Worm (Caenorhabditis elegans) whole organism, early embryonic: ENCODE results near the gene T16G1.3.

Source experiments
- B0310.2 ChIP-seq: sonication (generic microtip); optimal IDR thresholded peaks from 2 replicates; lab custom pipeline; 2016; ENCODE audit warnings: mild to moderate bottlenecking, missing genetic modification characterization, missing compliant biosample characterization
- F13C5.2 ChIP-seq: sonication (generic microtip); optimal IDR thresholded peaks from 2 replicates; lab custom pipeline; 2017; ENCODE audit warnings: mild to moderate bottlenecking, missing genetic modification characterization, inconsistent platforms, missing compliant biosample characterization
- aly-1 ChIP-seq: sonication (generic microtip); optimal IDR thresholded peaks from 2 replicates; lab custom pipeline; 2016; ENCODE audit warnings: missing genetic modification characterization, missing compliant biosample characterization
- ama-1 ChIP-seq: fragments of 150-350 bp; optimal IDR thresholded peaks from 2 replicates; lab custom pipeline; 2014
- ceh-13 ChIP-seq: fragments of 200-800 bp; sonication (Bioruptor generic); optimal IDR thresholded peaks from 2 replicates; lab custom pipeline; 2018; ENCODE audit warnings: mild to moderate bottlenecking, missing genetic modification characterization, missing compliant biosample characterization
- ceh-36 ChIP-seq: sonication (generic microtip); optimal IDR thresholded peaks from 2 replicates; lab custom pipeline; 2016; ENCODE audit warnings: missing genetic modification characterization, inconsistent platforms, missing compliant biosample characterization
- ets-7 ChIP-seq: sonication (generic microtip); optimal IDR thresholded peaks from 2 replicates; lab custom pipeline; 2016; ENCODE audit warnings: missing genotype, missing genetic modification characterization, missing compliant biosample characterization
- flt-1 ChIP-seq: fragments of 200-800 bp; sonication (Bioruptor generic); IDR thresholded peaks from 2 replicates; pipeline ENCODE4 v1.3.6; 2022; ENCODE audit warnings: missing genetic modification characterization, missing compliant biosample characterization
- hmbx-1 ChIP-seq: sonication (generic microtip); optimal IDR thresholded peaks from 2 replicates; lab custom pipeline; 2016; ENCODE audit warnings: mild to moderate bottlenecking, missing genetic modification characterization, missing compliant biosample characterization
- hmg-4 ChIP-seq: fragments of 200-800 bp; sonication (Bioruptor generic); optimal IDR thresholded peaks from 2 replicates; lab custom pipeline; 2018; ENCODE audit warnings: mild to moderate bottlenecking, missing genetic modification characterization, missing compliant biosample characterization
- hnd-1 ChIP-seq: sonication (generic microtip); optimal IDR thresholded peaks from 2 replicates; lab custom pipeline; 2016; ENCODE audit warnings: missing genetic modification characterization, missing compliant biosample characterization
- pes-1 ChIP-seq: fragments of 200-800 bp; sonication (Bioruptor generic); IDR thresholded peaks from 2 replicates; pipeline ENCODE4 v1.3.6; 2022; ENCODE audit warnings: missing genetic modification reagents, missing genetic modification characterization, missing compliant biosample characterization
- sea-1 ChIP-seq: fragments of 200-800 bp; sonication (Bioruptor generic); conservative IDR thresholded peaks from 2 replicates; pipeline ENCODE4 v1.3.6; 2022; ENCODE audit warnings: missing genetic modification characterization, missing compliant biosample characterization
- tbx-11 ChIP-seq: fragments of 200-800 bp; sonication (Bioruptor generic); IDR thresholded peaks from 2 replicates; pipeline ENCODE4 v1.3.6; 2022; ENCODE audit warnings: missing genetic modification characterization, missing compliant biosample characterization
- tbx-37 ChIP-seq: fragments of 200-800 bp; sonication (Bioruptor generic); conservative IDR thresholded peaks from 2 replicates; pipeline ENCODE4 v1.3.6; 2022; ENCODE audit warnings: missing genetic modification reagents, missing genetic modification characterization, missing compliant biosample characterization
- tra-4 ChIP-seq: sonication (generic microtip); optimal IDR thresholded peaks from 2 replicates; lab custom pipeline; 2017; ENCODE audit warnings: missing genetic modification characterization, missing compliant biosample characterization

Gene T16G1.3

DNA sequence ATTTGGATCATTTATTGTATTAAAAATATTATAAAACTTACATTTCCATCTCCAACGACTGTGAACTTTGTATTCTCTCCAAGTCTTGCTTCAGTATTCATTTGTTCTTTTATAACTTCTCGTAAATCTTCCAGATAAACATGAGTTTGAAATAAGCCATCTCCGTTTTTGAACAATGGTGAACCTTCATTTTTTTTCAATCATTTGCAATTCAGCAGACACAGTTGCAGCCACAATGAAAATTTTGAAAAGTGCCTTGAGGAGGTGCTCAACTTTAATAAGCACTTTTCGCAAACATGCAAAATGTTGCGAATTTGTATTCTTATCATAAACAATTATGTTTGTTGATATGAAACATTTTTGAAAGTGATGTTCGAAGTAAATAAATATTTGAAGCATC lies at the start of gene T16G1.3:
Gene T16G1.3, minus strand, starts transcription at position 101 of the 400 bp plus-strand sequence.
- TF ChIP-seq ceh-36 (tag; lab: Kevin White, UChicago) (no peak), hnd-1 (tag; lab: Kevin White, UChicago) (no peak), hmbx-1 (tag; lab: Kevin White, UChicago) (no peak), aly-1 (tag; lab: Kevin White, UChicago) (no peak), ama-1 (no peak), ceh-13 (GFP tag; lab: Kevin White, UChicago) (no peak), tbx-37 (GFP tag; lab: Robert Waterston, UW) (no peak), hmg-4 (GFP tag; lab: Kevin White, UChicago) (no peak), tra-4 (tag; lab: Kevin White, UChicago) (no peak), F13C5.2 (no peak), pes-1 (GFP tag; lab: Robert Waterston, UW) (no peak)

DNA sequence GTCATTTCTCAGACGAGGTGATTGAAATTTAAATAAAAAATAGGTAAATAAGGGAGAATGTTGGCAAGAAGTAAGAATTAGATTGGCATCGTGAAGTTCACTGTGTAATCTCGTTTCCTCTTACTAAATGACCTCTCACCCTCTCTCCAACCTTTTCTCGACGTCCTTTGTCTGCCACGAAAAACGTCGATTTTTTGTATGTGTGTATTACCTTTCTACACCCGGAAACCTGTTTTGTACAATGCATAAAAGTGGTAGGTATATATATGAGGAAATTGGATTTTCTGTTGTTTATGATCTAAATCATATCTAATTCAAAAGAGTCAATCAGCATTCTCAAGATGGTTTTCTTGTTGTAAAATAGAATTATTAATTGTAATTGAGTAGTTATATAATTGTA lies 48.8 kb upstream of the T16G1.3 start, which contains the start of the genes F15B9.11 and dsl-7:
Gene F15B9.11, minus strand, starts transcription at position 5 of the 400 bp plus-strand sequence.
Gene dsl-7, plus strand, starts transcription at position 260 of the 400 bp plus-strand sequence.
- TF ChIP-seq hmbx-1 (tag; lab: Kevin White, UChicago) (no peak), ceh-36 (tag; lab: Kevin White, UChicago) (no peak), aly-1 (tag; lab: Kevin White, UChicago) (no peak), tbx-37 (GFP tag; lab: Robert Waterston, UW) (no peak), hnd-1 (tag; lab: Kevin White, UChicago) (no peak), ets-7 (tag; lab: Kevin White, UChicago) (no peak), tbx-11 (GFP tag; lab: Robert Waterston, UW) (no peak), F13C5.2 (no peak)

DNA sequence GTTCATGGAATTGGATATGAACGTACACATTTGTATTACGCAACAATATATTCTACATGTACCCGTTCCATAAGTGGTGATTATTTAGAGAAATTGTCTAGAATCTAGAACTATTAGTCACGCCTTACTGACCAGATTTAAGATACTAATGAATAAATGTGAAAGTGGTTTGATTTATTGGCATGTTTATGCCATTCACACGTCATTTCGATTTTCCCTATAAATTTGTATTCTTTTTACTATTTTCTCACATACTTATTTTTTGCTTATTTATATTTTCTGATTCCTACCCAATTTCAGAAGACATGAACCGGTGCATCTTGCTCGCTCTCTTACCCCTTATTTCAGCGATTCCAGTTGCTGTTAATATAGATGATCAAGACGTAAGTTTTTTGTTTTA lies 44.1 kb upstream of the T16G1.3 start, which contains the start of gene F15B9.8:
Gene F15B9.8, plus strand, starts transcription at position 301 of the 400 bp plus-strand sequence.
- TF ChIP-seq hnd-1 (tag; lab: Kevin White, UChicago) (no peak), aly-1 (tag; lab: Kevin White, UChicago) (no peak), B0310.2 (no peak)

DNA sequence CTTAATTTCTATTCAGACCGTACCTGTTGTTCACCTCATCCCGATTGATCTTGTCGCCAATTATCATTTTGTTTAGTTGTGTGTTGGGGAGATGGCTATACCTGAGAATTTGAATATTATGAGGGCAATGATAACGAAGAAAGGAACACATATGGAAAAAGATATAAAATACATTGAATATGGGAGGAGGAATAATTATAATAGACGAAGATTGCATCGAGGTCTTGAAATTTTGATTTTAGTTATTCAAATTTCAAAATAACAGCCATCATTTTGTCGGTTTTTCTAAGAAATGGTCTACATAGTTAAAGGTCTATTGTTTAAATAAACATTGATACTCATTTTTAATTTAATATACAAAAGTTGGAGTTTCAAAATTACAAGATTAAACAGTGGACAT lies 42.9 kb upstream of the T16G1.3 start, which contains the start of gene shw-3:
Gene shw-3, minus strand, starts transcription at position 101 of the 400 bp plus-strand sequence.
- TF ChIP-seq tra-4 (tag; lab: Kevin White, UChicago) (no peak), tbx-11 (GFP tag; lab: Robert Waterston, UW) (no peak), hmg-4 (GFP tag; lab: Kevin White, UChicago) (no peak), ceh-13 (GFP tag; lab: Kevin White, UChicago) (no peak)

DNA sequence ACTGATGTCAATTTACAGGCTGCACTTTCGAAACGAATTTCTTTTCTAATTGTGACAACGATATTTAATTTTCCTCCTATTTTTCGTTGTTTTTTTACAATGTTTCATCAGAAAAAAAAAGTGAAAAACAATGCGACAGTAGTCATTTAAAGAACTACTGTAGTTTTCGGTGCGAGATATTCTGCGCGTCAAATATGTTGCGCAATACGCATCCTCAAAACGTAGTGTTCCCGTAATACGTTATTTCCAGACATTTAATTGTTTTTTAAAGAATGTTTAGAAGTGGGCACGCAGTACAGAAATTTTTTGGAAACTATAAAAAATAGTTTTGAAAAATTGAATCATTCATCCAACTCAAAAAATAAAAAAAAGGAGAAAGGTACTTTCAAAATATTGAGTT lies 29.9 kb upstream of the T16G1.3 start:
- TF ChIP-seq tra-4 (tag; lab: Kevin White, UChicago) (no peak), hmg-4 (GFP tag; lab: Kevin White, UChicago) (no peak)

DNA sequence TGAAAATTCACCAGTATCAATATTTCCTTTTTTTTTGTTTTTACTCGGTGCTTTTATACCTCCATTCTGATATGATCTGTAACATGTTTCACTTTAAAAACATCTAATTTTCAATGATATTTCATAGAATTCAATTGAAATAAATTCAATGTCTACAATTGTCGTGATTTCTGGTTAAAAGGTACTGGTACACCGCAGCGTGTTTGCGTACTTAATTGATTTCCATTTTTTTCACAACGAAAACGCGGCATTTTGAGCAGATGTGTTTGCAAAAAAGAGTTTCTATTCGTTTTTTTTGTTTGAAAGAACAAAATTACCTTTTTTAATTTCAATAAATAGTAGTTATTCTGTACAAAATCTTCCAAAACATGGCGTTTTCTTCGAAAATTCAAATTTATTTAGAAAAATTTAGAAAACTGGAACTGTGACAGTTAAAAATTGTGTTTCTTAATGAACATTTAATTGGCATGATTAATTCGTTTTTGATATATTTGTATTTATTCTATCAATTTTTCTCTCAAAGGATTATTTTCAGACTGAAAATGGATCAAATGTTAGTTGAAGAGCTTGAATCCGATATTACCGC lies 26.5 kb upstream of the T16G1.3 start, which contains the start of gene pnn-1:
Gene pnn-1, plus strand, starts transcription at position 536 of the 586 bp plus-strand sequence.
- TF ChIP-seq sea-1 = no peak
- no peak for TF ChIP-seq aly-1 (tag; lab: Kevin White, UChicago)
- TF ChIP-seq ama-1 = no peak
- no peak for TF ChIP-seq ceh-13 (GFP tag; lab: Kevin White, UChicago)
- no peak for TF ChIP-seq hmbx-1 (tag; lab: Kevin White, UChicago)
- TF ChIP-seq tra-4 (tag; lab: Kevin White, UChicago) = no peak
- TF ChIP-seq flt-1 (GFP tag; lab: Robert Waterston, UW) = no peak
- TF ChIP-seq tbx-11 (GFP tag; lab: Robert Waterston, UW) = no peak
- TF ChIP-seq hmg-4 (GFP tag; lab: Kevin White, UChicago) = no peak
- no peak for TF ChIP-seq tbx-37 (GFP tag; lab: Robert Waterston, UW)
- no peak for TF ChIP-seq F13C5.2
- no peak for TF ChIP-seq B0310.2

DNA sequence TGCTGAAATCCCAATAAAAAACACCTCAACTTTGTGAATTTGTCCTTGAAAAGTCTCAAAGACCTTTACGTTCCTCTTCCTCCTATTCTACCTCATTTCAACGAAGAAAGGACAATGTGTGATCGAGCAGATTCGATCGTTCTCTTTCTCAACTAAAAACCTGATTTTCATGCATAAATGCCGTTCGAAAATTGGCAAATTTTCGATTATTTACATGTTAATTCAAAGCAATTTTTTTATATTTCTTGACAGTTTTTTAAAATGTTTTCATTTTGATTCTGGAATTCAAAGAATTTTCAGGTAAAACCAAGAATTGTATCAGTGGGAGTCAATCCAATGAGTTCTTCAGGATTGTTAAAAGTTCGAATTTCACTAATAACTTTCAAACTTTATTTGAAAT lies 24.4 kb upstream of the T16G1.3 start, which contains the start of gene lin-46:
Gene lin-46, plus strand, starts transcription at position 301 of the 400 bp plus-strand sequence.
- TF ChIP-seq F13C5.2 = no peak
- no peak for TF ChIP-seq sea-1
- no peak for TF ChIP-seq hnd-1 (tag; lab: Kevin White, UChicago)
- TF ChIP-seq flt-1 (GFP tag; lab: Robert Waterston, UW) = no peak
- no peak for TF ChIP-seq pes-1 (GFP tag; lab: Robert Waterston, UW)
- TF ChIP-seq tbx-37 (GFP tag; lab: Robert Waterston, UW) = no peak

DNA sequence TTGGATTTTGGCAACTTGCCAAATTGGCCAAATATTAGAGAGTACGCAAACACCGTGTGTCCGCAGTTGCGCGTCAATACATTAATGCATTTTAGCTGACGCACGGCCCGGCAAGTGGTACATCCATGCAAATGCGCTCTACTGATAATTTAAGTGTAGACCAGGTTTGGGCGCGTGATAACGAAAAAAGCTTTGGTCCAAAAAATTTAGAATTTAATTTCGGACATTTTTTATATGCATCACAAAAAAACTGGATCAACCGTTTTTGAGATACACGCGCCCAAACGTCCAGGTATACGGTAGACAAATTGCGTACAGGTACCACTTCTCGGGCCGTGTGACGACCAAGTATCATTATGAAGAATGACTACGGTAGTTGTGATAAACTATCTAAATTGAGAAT lies 23.8 kb upstream of the T16G1.3 start, which contains the start of gene R186.8:
Gene R186.8, minus strand, starts transcription at position 58 of the 403 bp plus-strand sequence.
- TF ChIP-seq tbx-37 (GFP tag; lab: Robert Waterston, UW) (0 out of 2 replicates have a peak, but pooled peaks have one; percentile 28), F13C5.2 (peak; percentile 13)

DNA sequence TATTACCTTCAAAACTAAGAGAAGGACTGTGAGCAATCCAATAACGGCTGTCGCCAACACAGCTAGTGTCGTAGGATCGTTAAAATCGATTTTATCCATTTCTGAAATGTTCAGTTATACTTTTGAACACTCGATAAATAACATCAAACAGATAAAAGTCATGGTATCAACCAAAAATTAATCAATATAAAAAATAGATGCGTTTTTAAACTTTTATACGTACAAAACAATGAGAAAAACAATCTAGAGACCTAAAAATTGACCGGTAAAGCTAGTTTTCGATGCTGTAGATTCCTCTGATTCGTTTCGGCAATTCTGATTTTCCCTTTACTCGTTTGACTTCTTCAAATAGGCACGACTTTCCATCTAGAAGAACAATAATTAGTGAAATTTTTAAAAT lies 23.0 kb upstream of the T16G1.3 start, which contains the start of gene R186.3:
Gene R186.3, minus strand, starts transcription at position 101 of the 400 bp plus-strand sequence.
- TF ChIP-seq tbx-11 (GFP tag; lab: Robert Waterston, UW) (no peak), aly-1 (tag; lab: Kevin White, UChicago) (no peak), hnd-1 (tag; lab: Kevin White, UChicago) (no peak), ceh-36 (tag; lab: Kevin White, UChicago) (no peak), hmbx-1 (tag; lab: Kevin White, UChicago) (no peak), tbx-37 (GFP tag; lab: Robert Waterston, UW) (no peak)
